Fruit fly (Drosophila melanogaster) whole organism, prepupa: Measurements from ENCODE around the gene Sf3b1.

Experiments used
- CG34406 ChIP-seq: fragments of 200-800 bp; sonication (Bioruptor generic); optimal IDR thresholded peaks from 3 replicates; lab custom pipeline; 2016; ENCODE audit warnings: missing biosample characterization, missing genetic modification characterization
- Gug ChIP-seq: fragments of 200-800 bp; sonication (Bioruptor generic); IDR thresholded peaks from 2 replicates; pipeline ENCODE4 v1.3.6; 2022; ENCODE audit warnings: missing biosample characterization, missing genetic modification characterization
- Hr39 ChIP-seq: fragments of 200-800 bp; sonication (Bioruptor generic); optimal IDR thresholded peaks from 2 replicates; lab custom pipeline; 2016; ENCODE audit warnings: missing biosample characterization, missing genetic modification characterization
- dac ChIP-seq: fragments of 200-800 bp; sonication (Bioruptor generic); optimal IDR thresholded peaks from 2 replicates; lab custom pipeline; 2017; ENCODE audit warnings: missing biosample characterization, mild to moderate bottlenecking, missing genetic modification characterization
- fd85E ChIP-seq: fragments of 200-800 bp; sonication (Bioruptor generic); optimal IDR thresholded peaks from 3 replicates; lab custom pipeline; 2016; ENCODE audit warnings: missing biosample characterization, missing genetic modification characterization

dm6 chr2L:574226-574625 is 6.1 kb downstream of the Sf3b1 start, which contains the start of the genes Ipk2 and cold:
- TF ChIP-seq dac (GFP tag; lab: Kevin White, UChicago) (no peak), fd85E (GFP tag; lab: Kevin White, UChicago) (no peak), Hr39 (peak; percentile 82), CG34406 (GFP tag; lab: Kevin White, UChicago) (peak; percentile 42), Gug (GFP tag; lab: Robert Waterston, UW) (peak; percentile 60; the same call in 1 of the 2 replicates)
